Worm (Caenorhabditis elegans): ENCODE data around the gene Y48E1B.17.

DNA sequence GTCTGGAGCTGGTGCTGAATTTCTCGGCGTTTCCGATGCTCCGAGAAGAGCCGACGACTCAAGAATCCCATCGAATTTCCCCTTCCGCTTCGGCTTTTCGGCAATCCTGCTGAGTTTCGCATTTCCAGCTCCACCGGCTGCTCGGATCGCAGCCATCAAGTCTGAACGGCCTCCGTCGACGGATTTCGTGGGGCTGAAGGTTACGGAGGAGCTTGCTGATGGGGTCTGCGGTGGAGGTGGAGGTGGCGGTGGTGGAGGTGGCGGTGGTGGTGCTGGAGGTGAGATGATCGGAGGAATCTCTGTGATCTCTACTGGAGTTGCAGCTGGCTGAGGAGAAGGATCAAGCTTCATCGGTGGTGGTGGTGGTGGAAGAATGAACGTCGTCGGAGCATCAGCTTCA, 2.1 kb upstream of the Y48E1B.17 start:
- TF ChIP-seq flt-1 (GFP tag; IDR thresholded peaks at IDR 0.05) (no peak), ref-1 (GFP tag; conservative IDR thresholded peaks at IDR 0.05) (no peak), ztf-29 (GFP tag; IDR thresholded peaks at IDR 0.05) (no peak), T22C8.4 (GFP tag; IDR thresholded peaks at IDR 0.05) (no peak), tab-1 (GFP tag; IDR thresholded peaks at IDR 0.05) (no peak)
